Fruit fly (Drosophila melanogaster) whole organism, embryonic: ENCODE results near the gene Lsp2.

Experiments
- B-H2 ChIP-seq: fragments of 200-800 bp; sonication (Bioruptor generic); optimal IDR thresholded peaks from 2 replicates; lab custom pipeline; 2018; ENCODE audit warnings: missing biosample characterization, mild to moderate bottlenecking, missing genetic modification characterization
- CG10147 ChIP-seq: fragments of 200-800 bp; sonication (Bioruptor generic); optimal IDR thresholded peaks from 2 replicates; lab custom pipeline; 2019; ENCODE audit warnings: missing biosample characterization, mild to moderate bottlenecking, missing genetic modification characterization, moderate library complexity
- CG12659 ChIP-seq: fragments of 200-800 bp; sonication (Bioruptor generic); optimal IDR thresholded peaks from 3 replicates; lab custom pipeline; 2017; ENCODE audit warnings: mild to moderate bottlenecking, missing biosample characterization, missing genetic modification reagents, missing genetic modification characterization
- CG18599 ChIP-seq: fragments of 200-800 bp; sonication (Bioruptor generic); optimal IDR thresholded peaks from 3 replicates; lab custom pipeline; 2017; ENCODE audit warnings: missing biosample characterization, missing genetic modification characterization, mild to moderate bottlenecking, moderate library complexity, missing genetic modification reagents
- CG2199 ChIP-seq: fragments of 200-800 bp; sonication (Bioruptor generic); IDR thresholded peaks from 3 replicates; pipeline ENCODE4 v1.3.6; 2022; ENCODE audit warnings: missing biosample characterization, missing genetic modification characterization
- CG2678 ChIP-seq: fragments of 200-800 bp; sonication (Bioruptor generic); optimal IDR thresholded peaks from 3 replicates; lab custom pipeline; 2019; ENCODE audit warnings: missing biosample characterization, mild to moderate bottlenecking, missing genetic modification characterization, moderate library complexity
- CG3065 ChIP-seq: fragments of 200-800 bp; sonication (Bioruptor generic); optimal IDR thresholded peaks from 2 replicates; lab custom pipeline; 2016; ENCODE audit warnings: missing biosample characterization, missing genetic modification characterization
- CG31441 ChIP-seq: fragments of 200-800 bp; sonication (Bioruptor generic); IDR thresholded peaks from 2 replicates; pipeline ENCODE4 v1.3.6; 2022; ENCODE audit warnings: missing biosample characterization, missing genetic modification characterization
- CG34376 ChIP-seq: fragments of 200-800 bp; sonication (Bioruptor generic); optimal IDR thresholded peaks from 2 replicates; lab custom pipeline; 2018; ENCODE audit warnings: missing biosample characterization, mild to moderate bottlenecking, missing genetic modification characterization
- CG42726 ChIP-seq: fragments of 200-800 bp; sonication (Bioruptor generic); IDR thresholded peaks from 2 replicates; pipeline ENCODE4 v1.3.6; 2022; ENCODE audit warnings: missing biosample characterization, missing genetic modification characterization; ENCODE audit not compliant: partially characterized antibody
- CG4424 ChIP-seq: fragments of 200-800 bp; sonication (Bioruptor generic); optimal IDR thresholded peaks from 3 replicates; lab custom pipeline; 2016; ENCODE audit warnings: missing biosample characterization, missing genetic modification characterization
- CG4854 ChIP-seq: fragments of 200-800 bp; sonication (Bioruptor generic); optimal IDR thresholded peaks from 2 replicates; lab custom pipeline; 2016; ENCODE audit warnings: missing biosample characterization, missing genetic modification characterization, inconsistent platforms
- CG7556 ChIP-seq: fragments of 200-800 bp; sonication (Bioruptor generic); optimal IDR thresholded peaks from 2 replicates; lab custom pipeline; 2017; ENCODE audit warnings: missing biosample characterization, mild to moderate bottlenecking, missing genetic modification characterization
- CG7839 ChIP-seq: fragments of 200-800 bp; sonication (Bioruptor generic); optimal IDR thresholded peaks from 3 replicates; lab custom pipeline; 2018; ENCODE audit warnings: missing biosample characterization, mild to moderate bottlenecking, missing genetic modification characterization, moderate library complexity
- CG8388 ChIP-seq: fragments of 200-800 bp; sonication (Bioruptor generic); optimal IDR thresholded peaks from 2 replicates; lab custom pipeline; 2019; ENCODE audit warnings: missing biosample characterization, mild to moderate bottlenecking, missing genetic modification characterization, moderate library complexity
- CG9876 ChIP-seq: fragments of 200-800 bp; sonication (Bioruptor generic); optimal IDR thresholded peaks from 2 replicates; lab custom pipeline; 2016; ENCODE audit warnings: missing biosample characterization, missing genetic modification characterization
- Camta ChIP-seq: fragments of 200-800 bp; sonication (Bioruptor generic); optimal IDR thresholded peaks from 2 replicates; lab custom pipeline; 2016; ENCODE audit warnings: missing biosample characterization, missing genetic modification characterization
- Eip74EF ChIP-seq, 2 experiments: fragments of 200-800 bp in 1 of 2; fragments of >200 bp in 1 of 2; sonication (Bioruptor generic) in 1 of 2; optimal IDR thresholded peaks; 2 replicates each; lab custom pipeline; 2017 to 2019; ENCODE audit warnings: missing biosample characterization in 2 of 2, missing genetic modification characterization in 2 of 2, mild to moderate bottlenecking in 1 of 2, moderate library complexity in 1 of 2
- Elba2 ChIP-seq: fragments of 200-800 bp; sonication (Bioruptor generic); optimal IDR thresholded peaks from 3 replicates; lab custom pipeline; 2016; ENCODE audit warnings: missing biosample characterization, missing genetic modification characterization
- H2.0 ChIP-seq: fragments of 200-800 bp; sonication (Bioruptor generic); IDR thresholded peaks from 2 replicates; pipeline ENCODE4 v1.3.6; 2022; ENCODE audit warnings: missing biosample characterization, missing genetic modification characterization
- HHEX ChIP-seq: fragments of 200-800 bp; sonication (Bioruptor generic); optimal IDR thresholded peaks from 3 replicates; lab custom pipeline; 2017; ENCODE audit warnings: missing biosample characterization, mild to moderate bottlenecking, missing genetic modification characterization, missing genetic modification reagents
- HLHmδ ChIP-seq: fragments of 200-800 bp; sonication (Bioruptor generic); optimal IDR thresholded peaks from 2 replicates; lab custom pipeline; 2018; ENCODE audit warnings: missing biosample characterization, mild to moderate bottlenecking, missing genetic modification characterization, moderate library complexity
- MESR4 ChIP-seq: fragments of 200-800 bp; sonication (Bioruptor generic); optimal IDR thresholded peaks from 2 replicates; lab custom pipeline; 2018; ENCODE audit warnings: missing biosample characterization, mild to moderate bottlenecking, missing genetic modification characterization, moderate library complexity
- Max ChIP-seq: fragments of 200-800 bp; sonication (Bioruptor generic); optimal IDR thresholded peaks from 2 replicates; lab custom pipeline; 2016; ENCODE audit warnings: missing biosample characterization, mild to moderate bottlenecking, missing genetic modification characterization
- Nf-YB ChIP-seq: fragments of 200-800 bp; sonication (Bioruptor generic); optimal IDR thresholded peaks from 3 replicates; lab custom pipeline; 2019; ENCODE audit warnings: missing biosample characterization, mild to moderate bottlenecking, missing genetic modification characterization, moderate library complexity
- Nf-YC ChIP-seq: fragments of 200-800 bp; optimal IDR thresholded peaks from 3 replicates; lab custom pipeline; 2019; ENCODE audit warnings: missing biosample characterization, mild to moderate bottlenecking, missing genetic modification characterization, moderate library complexity
- Side ChIP-seq: fragments of 200-800 bp; sonication (Bioruptor generic); optimal IDR thresholded peaks from 2 replicates; lab custom pipeline; 2016; ENCODE audit warnings: missing biosample characterization, missing genetic modification characterization
- Sox100B ChIP-seq: fragments of 200-800 bp; sonication (Bioruptor generic); optimal IDR thresholded peaks from 3 replicates; lab custom pipeline; 2018; ENCODE audit warnings: missing biosample characterization, mild to moderate bottlenecking, missing genetic modification characterization
- Sry-β ChIP-seq: fragments of 200-800 bp; sonication (Bioruptor generic); optimal IDR thresholded peaks from 2 replicates; lab custom pipeline; 2018; ENCODE audit warnings: missing biosample characterization, mild to moderate bottlenecking, missing genetic modification characterization, moderate library complexity
- Xrp1 ChIP-seq: fragments of 200-800 bp; sonication (Bioruptor generic); IDR thresholded peaks from 2 replicates; pipeline ENCODE4 v1.3.6; 2022; ENCODE audit warnings: missing biosample characterization, missing genetic modification characterization
- YL-1 ChIP-seq: fragments of 200-800 bp; sonication (Bioruptor generic); optimal IDR thresholded peaks from 3 replicates; lab custom pipeline; 2017; ENCODE audit warnings: missing biosample characterization, mild to moderate bottlenecking, missing genetic modification characterization
- ash1 ChIP-seq: fragments of 200-800 bp; sonication (Bioruptor generic); optimal IDR thresholded peaks from 2 replicates; lab custom pipeline; 2018; ENCODE audit warnings: missing biosample characterization, mild to moderate bottlenecking, missing genetic modification characterization
- bcd ChIP-seq: fragments of 200-800 bp; sonication (Bioruptor generic); optimal IDR thresholded peaks from 2 replicates; lab custom pipeline; 2017; ENCODE audit warnings: missing biosample characterization, mild to moderate bottlenecking, missing genetic modification characterization
- bowl ChIP-seq: fragments of 200-800 bp; sonication (Bioruptor generic); IDR thresholded peaks from 2 replicates; pipeline ENCODE4 v1.3.6; 2022; ENCODE audit warnings: missing biosample characterization, missing genetic modification characterization
- cwo ChIP-seq: fragments of 200-800 bp; sonication (Bioruptor generic); optimal IDR thresholded peaks from 3 replicates; lab custom pipeline; 2017; ENCODE audit warnings: missing biosample characterization, missing genetic modification characterization, mild to moderate bottlenecking, moderate library complexity, missing genetic modification reagents
- dysf ChIP-seq: fragments of 200-800 bp; sonication (Bioruptor generic); IDR thresholded peaks from 3 replicates; pipeline ENCODE4 v1.3.6; 2022; ENCODE audit warnings: missing biosample characterization, missing genetic modification characterization
- eve ChIP-seq, 2 experiments: fragments of >200 bp; optimal IDR thresholded peaks; 2 replicates each; lab custom pipeline; 2017; ENCODE audit warnings: missing biosample characterization in 2 of 2, missing genetic modification characterization in 2 of 2
- gcm ChIP-seq: fragments of 200-800 bp; sonication (Bioruptor generic); optimal IDR thresholded peaks from 2 replicates; lab custom pipeline; 2019; ENCODE audit warnings: missing biosample characterization, mild to moderate bottlenecking, missing genetic modification characterization, moderate library complexity
- inv ChIP-seq: fragments of 200-800 bp; sonication (Bioruptor generic); IDR thresholded peaks from 2 replicates; pipeline ENCODE4 v1.3.6; 2022; ENCODE audit warnings: missing biosample characterization, missing genetic modification characterization; ENCODE audit not compliant: partially characterized antibody
- lola ChIP-seq, 3 experiments: fragments of >200 bp in 2 of 3; fragments of 200-800 bp in 1 of 3; sonication (Bioruptor generic) in 1 of 3; optimal IDR thresholded peaks; 2 replicates each; lab custom pipeline; 2017 to 2019; ENCODE audit warnings: missing biosample characterization in 3 of 3, missing genetic modification characterization in 3 of 3, mild to moderate bottlenecking in 1 of 3, moderate library complexity in 1 of 3
- p53 ChIP-seq: fragments of 200-800 bp; sonication (Bioruptor generic); optimal IDR thresholded peaks from 2 replicates; lab custom pipeline; 2016; ENCODE audit warnings: missing biosample characterization, missing genetic modification characterization
- ranshi ChIP-seq: fragments of 200-800 bp; sonication (Bioruptor generic); IDR thresholded peaks from 2 replicates; pipeline ENCODE4 v1.3.6; 2022; ENCODE audit warnings: missing biosample characterization, missing genetic modification characterization
- stwl ChIP-seq: fragments of 200-800 bp; sonication (Bioruptor generic); optimal IDR thresholded peaks from 3 replicates; lab custom pipeline; 2018; ENCODE audit warnings: missing biosample characterization, mild to moderate bottlenecking, missing genetic modification characterization, moderate library complexity
- tap ChIP-seq: fragments of 200-800 bp; optimal IDR thresholded peaks from 3 replicates; lab custom pipeline; 2019; ENCODE audit warnings: missing biosample characterization, mild to moderate bottlenecking, missing genetic modification characterization, moderate library complexity
- twi ChIP-seq: fragments of 200-800 bp; optimal IDR thresholded peaks from 2 replicates; lab custom pipeline; 2019; ENCODE audit warnings: missing biosample characterization, mild to moderate bottlenecking, missing genetic modification characterization, moderate library complexity
- vvl ChIP-seq: fragments of 200-800 bp; sonication (Bioruptor generic); IDR thresholded peaks from 2 replicates; pipeline ENCODE4 v1.3.6; 2022; ENCODE audit warnings: missing biosample characterization, missing genetic modification characterization
- yki ChIP-seq: fragments of >200 bp; optimal IDR thresholded peaks from 3 replicates; lab custom pipeline; 2018

Lsp2 gene

DNA sequence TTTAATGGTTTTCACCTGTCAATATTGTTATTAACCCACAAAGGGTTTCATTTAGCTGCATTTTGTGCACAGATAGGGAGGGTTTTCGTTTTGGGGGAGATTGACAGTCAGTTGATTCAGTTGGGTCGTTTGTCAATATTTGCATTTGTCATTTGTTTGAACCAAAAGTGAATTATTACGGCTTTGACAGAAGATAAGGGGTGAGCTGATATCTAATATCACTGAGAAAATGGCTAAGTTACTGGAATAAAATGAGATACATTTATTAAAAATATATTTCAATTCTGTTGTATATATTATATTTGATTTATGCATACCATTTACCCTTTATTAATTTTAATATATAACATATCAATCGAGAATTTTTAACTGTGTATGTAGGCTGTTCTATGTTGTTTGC is 45.3 kb upstream of the Lsp2 start (continued):
- TF ChIP-seq CG4854 (GFP tag; lab: Kevin White, UChicago), result peak; percentile 31
- peak; percentile 44 for TF ChIP-seq Nf-YB (GFP tag; lab: Kevin White, UChicago)
- peak; percentile 13 for TF ChIP-seq cwo (GFP tag; lab: Kevin White, UChicago)
- peak; percentile 39 for TF ChIP-seq CG7839 (tag; lab: Kevin White, UChicago)
- TF ChIP-seq CG12659, result peak; percentile 40
- TF ChIP-seq Camta (GFP tag; lab: Kevin White, UChicago), result no peak
- TF ChIP-seq eve (GFP tag; optimal IDR thresholded peaks at IDR 0.05; lab: Kevin White, UChicago), result peak in 1 of 2 experiments; percentile 58
- TF ChIP-seq CG3065 (GFP tag; lab: Kevin White, UChicago), result peak; percentile 7
- TF ChIP-seq YL-1 (GFP tag; lab: Kevin White, UChicago), result peak; percentile 64
- peak; percentile 59 for TF ChIP-seq HHEX
- peak; percentile 89 for TF ChIP-seq HLHmδ
- peak; percentile 72 for TF ChIP-seq tap (tag; lab: Kevin White, UChicago)
- peak; percentile 11 for TF ChIP-seq stwl
- peak; percentile 5 for TF ChIP-seq MESR4 (GFP tag; lab: Kevin White, UChicago)

DNA sequence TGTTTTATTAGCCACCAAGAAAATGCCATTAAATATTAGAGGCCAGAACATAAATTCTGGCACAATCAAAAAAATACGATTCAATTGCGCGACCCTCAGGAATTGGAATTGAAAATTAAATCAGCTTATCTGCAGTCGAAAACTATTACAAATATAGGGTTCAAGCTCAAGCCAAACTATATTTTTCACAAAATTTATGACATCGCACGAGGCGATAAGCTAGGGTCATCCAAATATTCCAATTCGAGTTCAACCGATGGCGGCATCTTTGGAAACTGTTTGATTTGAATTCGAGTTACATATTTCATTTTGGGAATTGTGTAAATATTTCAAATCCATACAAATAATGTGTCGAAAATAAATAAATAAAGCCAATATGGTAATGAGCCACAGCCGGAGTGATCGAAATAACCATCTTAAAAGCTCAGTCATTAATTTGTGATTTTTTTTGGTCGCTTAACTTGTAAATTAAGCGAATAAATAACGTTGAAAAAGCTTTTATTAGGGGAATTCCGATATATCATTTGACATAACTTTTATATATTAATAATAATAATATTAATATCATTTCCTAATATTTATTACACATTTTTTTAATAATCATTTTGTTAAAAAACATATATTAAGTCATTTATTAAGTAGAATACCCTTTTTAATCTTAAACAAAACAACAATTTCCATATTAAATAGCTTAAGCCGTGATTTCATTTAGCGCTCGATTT is 44.1 kb upstream of the Lsp2 start:
- TF ChIP-seq CG2199 (GFP tag; lab: Robert Waterston, UW) (no peak), CG7556 (GFP tag; lab: Kevin White, UChicago) (peak; percentile 44), Xrp1 (GFP tag; lab: Robert Waterston, UW) (peak; percentile 19; the same call in 1 of the 2 replicates), cwo (GFP tag; lab: Kevin White, UChicago) (no peak), Side (no peak), inv (no peak), Sox100B (GFP tag; lab: Kevin White, UChicago) (peak; percentile 10), CG34376 (peak; percentile 70), CG10147 (GFP tag; lab: Kevin White, UChicago) (peak; percentile 23), Max (GFP tag; lab: Kevin White, UChicago) (no peak), lola (GFP tag; optimal IDR thresholded peaks at IDR 0.05; lab: Kevin White, UChicago) (no peak), bcd (no peak), yki (no peak), gcm (GFP tag; lab: Kevin White, UChicago) (peak; percentile 38), ash1 (GFP tag; lab: Kevin White, UChicago) (no peak), CG42726 (GFP tag; lab: Robert Waterston, UW) (no peak), tap (tag; lab: Kevin White, UChicago) (peak; percentile 44), ranshi (no peak; the same call in 1 of the 2 replicates), CG2678 (tag; lab: Kevin White, UChicago) (peak; percentile 66), twi (tag; lab: Kevin White, UChicago) (no peak), Nf-YB (GFP tag; lab: Kevin White, UChicago) (peak; percentile 9), CG18599 (GFP tag; lab: Kevin White, UChicago) (peak; percentile 29), Sry-β (GFP tag; lab: Kevin White, UChicago) (no peak), vvl (GFP tag; lab: Robert Waterston, UW) (peak; percentile 8; the same call in 1 of the 2 replicates), CG8388 (GFP tag; lab: Kevin White, UChicago) (peak; percentile 33), Elba2 (GFP tag; lab: Kevin White, UChicago) (no peak), CG9876 (GFP tag; lab: Kevin White, UChicago) (no peak), Eip74EF (GFP tag; optimal IDR thresholded peaks at IDR 0.05; lab: Kevin White, UChicago) (peak in 1 of 2 experiments; percentile 10), Nf-YC (peak; percentile 2), p53 (GFP tag; lab: Kevin White, UChicago) (no peak), B-H2 (GFP tag; lab: Kevin White, UChicago) (no peak), CG4424 (GFP tag; lab: Kevin White, UChicago) (no peak), CG31441 (GFP tag; lab: Robert Waterston, UW) (peak; percentile 52), dysf (GFP tag; lab: Robert Waterston, UW) (no peak), H2.0 (GFP tag; lab: Robert Waterston, UW) (no peak), bowl (no peak)
